Worm (Caenorhabditis elegans) whole organism, L4 larva: ENCODE results near the gene hlh-4.

Experiments used
- D1046.2 ChIP-seq: fragments of 200-800 bp; sonication (Bioruptor generic); IDR thresholded peaks from 2 replicates; pipeline ENCODE4 v1.3.6; 2022; ENCODE audit warnings: missing genetic modification characterization, missing compliant biosample characterization
- F10B5.3 ChIP-seq: sonication (generic microtip); optimal IDR thresholded peaks from 2 replicates; lab custom pipeline; 2016; ENCODE audit warnings: mild to moderate bottlenecking, missing genetic modification characterization, missing compliant biosample characterization
- Y105C5A.15 ChIP-seq: fragments of 200-800 bp; sonication (Bioruptor generic); IDR thresholded peaks from 2 replicates; pipeline ENCODE4 v1.3.6; 2022; ENCODE audit warnings: missing genetic modification characterization, missing compliant biosample characterization
- Y48G9A.11 ChIP-seq: fragments of 200-800 bp; sonication (Bioruptor generic); IDR thresholded peaks from 2 replicates; pipeline ENCODE4 v1.3.6; 2022; ENCODE audit warnings: missing genetic modification reagents, missing genetic modification characterization, missing compliant biosample characterization
- Y5F2A.4 ChIP-seq: fragments of 200-800 bp; sonication (Bioruptor generic); optimal IDR thresholded peaks from 2 replicates; lab custom pipeline; 2018; ENCODE audit warnings: mild to moderate bottlenecking, missing genetic modification characterization, missing compliant biosample characterization
- ZK546.5 ChIP-seq, 2 experiments: sonication (generic microtip); optimal IDR thresholded peaks; 2 replicates each; lab custom pipeline; 2017; ENCODE audit warnings: missing biosample characterization in 2 of 2, missing genetic modification characterization in 2 of 2
- aha-1 ChIP-seq: fragments of 150-350 bp; peaks from one replicate; lab custom pipeline; 2014; ENCODE audit warnings: missing biosample characterization, missing genetic modification characterization
- arid-1 ChIP-seq: fragments of 200-800 bp; sonication (Bioruptor generic); conservative IDR thresholded peaks from 2 replicates; pipeline ENCODE4 v1.3.6; 2022; ENCODE audit warnings: missing genetic modification reagents, missing genetic modification characterization, missing compliant biosample characterization
- attf-4 ChIP-seq: sonication (generic microtip); optimal IDR thresholded peaks from 3 replicates; lab custom pipeline; 2017; ENCODE audit warnings: missing biosample characterization, missing genetic modification characterization
- ceh-28 ChIP-seq: fragments of 150-350 bp; optimal IDR thresholded peaks from 2 replicates; lab custom pipeline; 2014; ENCODE audit warnings: missing biosample characterization, missing genetic modification reagents, missing genetic modification characterization
- ceh-32 ChIP-seq: sonication (generic microtip); optimal IDR thresholded peaks from 2 replicates; lab custom pipeline; 2016; ENCODE audit warnings: mild to moderate bottlenecking, missing genetic modification characterization, missing compliant biosample characterization; ENCODE audit not compliant: poor library complexity
- ceh-44 ChIP-seq: fragments of 200-800 bp; sonication (Bioruptor generic); IDR thresholded peaks from 2 replicates; pipeline ENCODE4 v1.3.6; 2022; ENCODE audit warnings: missing genetic modification reagents, missing genetic modification characterization, missing compliant biosample characterization
- ceh-62 ChIP-seq: sonication (generic microtip); optimal IDR thresholded peaks from 2 replicates; lab custom pipeline; 2017; ENCODE audit warnings: missing biosample characterization, missing genetic modification characterization
- cey-2 ChIP-seq: sonication (generic microtip); optimal IDR thresholded peaks from 3 replicates; lab custom pipeline; 2017; ENCODE audit warnings: missing genetic modification characterization, mild to moderate bottlenecking, missing compliant biosample characterization, antibody characterized with exemption, borderline replicate concordance; ENCODE audit not compliant: insufficient read depth
- daf-12 ChIP-seq: fragments of 150-350 bp; optimal IDR thresholded peaks from 2 replicates; lab custom pipeline; 2014; ENCODE audit warnings: missing biosample characterization, missing genetic modification reagents, missing genetic modification characterization
- daf-19 ChIP-seq: fragments of 200-800 bp; sonication (Bioruptor generic); conservative IDR thresholded peaks from 2 replicates; pipeline ENCODE4 v1.3.6; 2022; ENCODE audit warnings: missing genetic modification characterization, missing compliant biosample characterization
- dmd-8 ChIP-seq: fragments of 200-800 bp; sonication (Bioruptor generic); IDR thresholded peaks from 2 replicates; pipeline ENCODE4 v1.3.6; 2022; ENCODE audit warnings: missing genetic modification characterization, missing compliant biosample characterization
- dmd-9 ChIP-seq: fragments of 200-800 bp; sonication (Bioruptor generic); IDR thresholded peaks from 2 replicates; pipeline ENCODE4 v1.3.6; 2022; ENCODE audit warnings: missing genetic modification reagents, missing genetic modification characterization, missing compliant biosample characterization
- dpl-1 ChIP-seq: fragments of 150-350 bp; optimal IDR thresholded peaks from 2 replicates; lab custom pipeline; 2014; ENCODE audit warnings: missing biosample characterization, missing genetic modification reagents, missing genetic modification characterization
- dve-1 ChIP-seq: sonication (generic microtip); optimal IDR thresholded peaks from 2 replicates; lab custom pipeline; 2017; ENCODE audit warnings: antibody characterized with exemption, mild to moderate bottlenecking, missing genetic modification characterization, missing compliant biosample characterization; ENCODE audit not compliant: insufficient read depth
- egl-43 ChIP-seq: fragments of 200-800 bp; sonication (Bioruptor generic); IDR thresholded peaks from 2 replicates; pipeline ENCODE4 v1.3.6; 2022; ENCODE audit warnings: missing genetic modification reagents, missing genetic modification characterization, missing compliant biosample characterization
- fkh-10 ChIP-seq: fragments of 150-350 bp; optimal IDR thresholded peaks from 2 replicates; lab custom pipeline; 2014; ENCODE audit warnings: missing biosample characterization, missing genetic modification reagents, missing genetic modification characterization
- fos-1 ChIP-seq: fragments of 150-350 bp; optimal IDR thresholded peaks from 2 replicates; lab custom pipeline; 2014; ENCODE audit warnings: missing biosample characterization, missing genetic modification characterization
- gei-8 ChIP-seq: fragments of 200-800 bp; sonication (Bioruptor generic); optimal IDR thresholded peaks from 2 replicates; lab custom pipeline; 2018; ENCODE audit warnings: mild to moderate bottlenecking, missing genetic modification characterization, missing compliant biosample characterization
- hlh-30 ChIP-seq: sonication (generic microtip); optimal IDR thresholded peaks from 2 replicates; lab custom pipeline; 2017; ENCODE audit warnings: antibody characterized with exemption, mild to moderate bottlenecking, missing genetic modification characterization, missing compliant biosample characterization; ENCODE audit not compliant: insufficient read depth
- hmg-1.1 ChIP-seq: fragments of 200-800 bp; sonication (Bioruptor generic); IDR thresholded peaks from 2 replicates; pipeline ENCODE4 v1.3.6; 2022; ENCODE audit warnings: missing genetic modification reagents, missing genetic modification characterization, missing compliant biosample characterization
- lin-1 ChIP-seq: fragments of 200-800 bp; sonication (Bioruptor generic); IDR thresholded peaks from 2 replicates; pipeline ENCODE4 v1.3.6; 2022; ENCODE audit warnings: missing genetic modification reagents, missing genetic modification characterization, missing compliant biosample characterization
- lin-15B ChIP-seq: fragments of 150-350 bp; sonication (generic microtip); optimal IDR thresholded peaks from 3 replicates; lab custom pipeline; 2014; ENCODE audit warnings: missing biosample characterization, missing genetic modification characterization
- lin-29 ChIP-seq: fragments of 200-800 bp; sonication (Bioruptor generic); IDR thresholded peaks from 2 replicates; pipeline ENCODE4 v1.3.6; 2022; ENCODE audit warnings: missing genetic modification reagents, missing genetic modification characterization, missing compliant biosample characterization
- lin-39 ChIP-seq: fragments of 150-350 bp; optimal IDR thresholded peaks from 2 replicates; lab custom pipeline; 2014; ENCODE audit warnings: missing biosample characterization, missing genetic modification reagents, missing genetic modification characterization
- madf-5 ChIP-seq, 2 experiments: fragments of 200-800 bp; sonication (Bioruptor generic); IDR thresholded peaks; 2 replicates each; pipeline ENCODE4 v1.3.6; 2022; ENCODE audit warnings: missing compliant biosample characterization in 2 of 2, missing genetic modification characterization in 2 of 2
- madf-9 ChIP-seq: fragments of 200-800 bp; sonication (Bioruptor generic); conservative IDR thresholded peaks from 2 replicates; pipeline ENCODE4 v1.3.6; 2022; ENCODE audit warnings: missing genetic modification reagents, missing genetic modification characterization, missing compliant biosample characterization
- mdt-29 ChIP-seq: fragments of 200-800 bp; sonication (Bioruptor generic); IDR thresholded peaks from 2 replicates; pipeline ENCODE4 v1.3.6; 2022; ENCODE audit warnings: missing genetic modification reagents, missing genetic modification characterization, missing compliant biosample characterization
- mes-2 ChIP-seq: sonication (generic microtip); optimal IDR thresholded peaks from 2 replicates; lab custom pipeline; 2016; ENCODE audit warnings: missing genotype, mild to moderate bottlenecking, missing genetic modification characterization, missing compliant biosample characterization; ENCODE audit not compliant: poor library complexity, severe bottlenecking
- nhr-10 ChIP-seq: fragments of 150-350 bp; optimal IDR thresholded peaks from 2 replicates; lab custom pipeline; 2014; ENCODE audit warnings: missing biosample characterization, missing genetic modification characterization
- nhr-11 ChIP-seq: fragments of 150-350 bp; optimal IDR thresholded peaks from 2 replicates; lab custom pipeline; 2014; ENCODE audit warnings: missing biosample characterization, missing genetic modification characterization
- nhr-28 ChIP-seq: fragments of 150-350 bp; optimal IDR thresholded peaks from 2 replicates; lab custom pipeline; 2014; ENCODE audit warnings: missing biosample characterization, missing genetic modification characterization
- nhr-41 ChIP-seq: fragments of 200-800 bp; sonication (Bioruptor generic); IDR thresholded peaks from 2 replicates; pipeline ENCODE4 v1.3.6; 2022; ENCODE audit warnings: missing genetic modification reagents, missing genetic modification characterization, missing compliant biosample characterization
- nhr-42 ChIP-seq: fragments of 200-800 bp; sonication (Bioruptor generic); IDR thresholded peaks from 2 replicates; pipeline ENCODE4 v1.3.6; 2022; ENCODE audit warnings: missing genetic modification characterization, missing compliant biosample characterization
- nhr-48 ChIP-seq: sonication (generic microtip); optimal IDR thresholded peaks from 2 replicates; lab custom pipeline; 2016; ENCODE audit warnings: mild to moderate bottlenecking, missing genetic modification characterization, missing compliant biosample characterization
- set-16 ChIP-seq: fragments of 200-800 bp; sonication (Bioruptor generic); IDR thresholded peaks from 2 replicates; pipeline ENCODE4 v1.3.6; 2022; ENCODE audit warnings: missing genetic modification reagents, missing genetic modification characterization, missing compliant biosample characterization
- snpc-4 ChIP-seq: fragments of 150-350 bp; optimal IDR thresholded peaks from 2 replicates; lab custom pipeline; 2014; ENCODE audit warnings: missing biosample characterization, missing genetic modification characterization
- unc-130 ChIP-seq: sonication (generic microtip); optimal IDR thresholded peaks from 2 replicates; lab custom pipeline; 2016; ENCODE audit warnings: missing genetic modification reagents, missing genetic modification characterization, missing compliant biosample characterization
- unc-62 ChIP-seq, 3 experiments: fragments of 150-350 bp in 1 of 3; sonication (generic microtip); optimal IDR thresholded peaks in 2 of 3; peaks in 1 of 3; 1 replicate in 1 of 3; 2 replicates in 2 of 3; lab custom pipeline; 2014 to 2017; ENCODE audit warnings: missing biosample characterization in 3 of 3, missing genetic modification characterization in 3 of 3, missing genetic modification reagents in 3 of 3, missing genotype in 1 of 3
- vab-7 ChIP-seq: fragments of 200-800 bp; sonication (Bioruptor generic); IDR thresholded peaks from 2 replicates; pipeline ENCODE4 v1.3.6; 2022; ENCODE audit warnings: missing genetic modification reagents, missing genetic modification characterization, missing compliant biosample characterization
- zag-1 ChIP-seq: fragments of 150-350 bp; optimal IDR thresholded peaks from 2 replicates; lab custom pipeline; 2014; ENCODE audit warnings: missing biosample characterization, missing genetic modification characterization
- zip-11 ChIP-seq: fragments of 200-800 bp; sonication (Bioruptor generic); IDR thresholded peaks from 2 replicates; pipeline ENCODE4 v1.3.6; 2022; ENCODE audit warnings: missing genetic modification characterization, missing compliant biosample characterization
- zip-2 ChIP-seq: fragments of 150-350 bp; optimal IDR thresholded peaks from 2 replicates; lab custom pipeline; 2014; ENCODE audit warnings: missing biosample characterization, missing genetic modification characterization
- ztf-7 ChIP-seq: fragments of 150-350 bp; optimal IDR thresholded peaks from 2 replicates; lab custom pipeline; 2014; ENCODE audit warnings: missing biosample characterization, missing genetic modification characterization

hlh-4 gene

DNA sequence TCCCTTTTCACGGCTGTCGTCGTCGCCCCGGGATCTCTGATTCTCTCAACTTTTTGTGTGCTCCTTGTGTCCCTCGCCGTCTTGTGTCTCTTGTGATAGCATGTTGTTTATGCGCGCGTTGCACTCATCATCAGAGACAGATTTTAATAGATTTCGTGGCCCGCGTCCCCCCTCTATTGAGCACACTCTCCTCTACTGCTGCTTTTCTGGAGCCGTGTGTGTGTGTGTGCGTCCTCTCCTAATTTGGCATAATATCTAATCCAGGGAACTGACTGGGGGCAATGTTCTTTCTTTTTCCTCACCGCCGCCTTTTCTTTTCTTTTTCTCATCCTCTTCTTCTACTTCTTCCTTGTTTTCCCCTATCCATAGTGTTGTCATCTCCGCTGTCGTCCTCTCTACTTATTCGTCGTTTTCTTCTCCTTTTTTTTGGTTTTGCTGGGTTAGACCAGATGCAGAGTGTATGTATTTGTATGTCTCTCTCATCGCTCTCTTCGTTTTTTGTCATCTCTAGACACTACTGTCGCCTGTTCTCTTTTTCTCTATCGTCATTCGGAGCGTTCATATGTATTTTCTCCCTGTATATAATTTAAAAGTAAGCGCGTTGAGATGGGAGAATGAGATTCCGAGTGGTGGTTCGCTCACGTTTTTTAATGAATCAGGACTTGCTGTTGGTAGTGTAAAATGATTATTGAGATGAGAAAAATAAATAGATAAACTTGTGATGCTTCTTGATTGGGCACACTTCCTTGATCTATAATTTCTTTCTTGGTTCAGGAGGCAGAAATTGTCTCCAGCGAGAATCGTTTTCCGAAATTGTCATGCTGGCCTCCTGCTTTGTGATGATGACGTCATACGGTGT lies 34.9 kb downstream of the hlh-4 start (continued):
- TF ChIP-seq nhr-11 (peak; percentile 40), lin-1 (GFP tag; lab: Robert Waterston, UW) (no peak), madf-5 (GFP tag; IDR thresholded peaks at IDR 0.05; lab: Robert Waterston, UW) (no peak), madf-9 (GFP tag; lab: Robert Waterston, UW) (no peak), attf-4 (tag; lab: Kevin White, UChicago) (no peak), daf-19 (GFP tag; lab: Robert Waterston, UW) (no peak), nhr-28 (tag; lab: Kevin White, UChicago) (peak; percentile 54), dve-1 (tag; lab: Kevin White, UChicago) (peak; percentile 55), set-16 (GFP tag; lab: Robert Waterston, UW) (peak; percentile 26; the same call in 1 of the 2 replicates), aha-1 (tag; lab: Kevin White, UChicago) (peak; percentile 74), hlh-30 (tag; lab: Kevin White, UChicago) (peak; percentile 31), nhr-41 (GFP tag; lab: Robert Waterston, UW) (no peak), mes-2 (tag; lab: Kevin White, UChicago) (no peak), zip-11 (GFP tag; lab: Robert Waterston, UW) (no peak), dmd-8 (GFP tag; lab: Robert Waterston, UW) (no peak), Y105C5A.15 (GFP tag; lab: Robert Waterston, UW) (0 out of 2 replicates have a peak, but pooled peaks have one; percentile 5), fkh-10 (GFP tag; lab: Kevin White, UChicago) (peak; percentile 16), hmg-1.1 (GFP tag; lab: Robert Waterston, UW) (peak; percentile 41; the same call in 1 of the 2 replicates), mdt-29 (GFP tag; lab: Robert Waterston, UW) (no peak), nhr-10 (tag; lab: Kevin White, UChicago) (no peak), D1046.2 (GFP tag; lab: Robert Waterston, UW) (no peak), F10B5.3 (tag; lab: Kevin White, UChicago) (no peak), lin-15B (tag; lab: Kevin White, UChicago) (no peak), nhr-48 (tag; lab: Kevin White, UChicago) (no peak), zip-2 (tag; lab: Kevin White, UChicago) (no peak), snpc-4 (no peak), lin-39 (tag; lab: Kevin White, UChicago) (no peak), ztf-7 (tag; lab: Kevin White, UChicago) (no peak), Y5F2A.4 (GFP tag; lab: Kevin White, UChicago) (no peak), unc-130 (GFP tag; lab: Kevin White, UChicago) (no peak), zag-1 (tag; lab: Kevin White, UChicago) (no peak), daf-12 (tag; lab: Kevin White, UChicago) (no peak), ZK546.5 (tag; optimal IDR thresholded peaks at IDR 0.05; lab: Kevin White, UChicago) (no peak), cey-2 (no peak), ceh-44 (no peak), ceh-32 (tag; lab: Kevin White, UChicago) (no peak), dpl-1 (GFP tag; lab: Kevin White, UChicago) (no peak), fos-1 (tag; lab: Kevin White, UChicago) (no peak), dmd-9 (no peak), gei-8 (GFP tag; lab: Kevin White, UChicago) (no peak), lin-29 (no peak), vab-7 (GFP tag; lab: Robert Waterston, UW) (no peak), ceh-28 (tag; lab: Kevin White, UChicago) (no peak), unc-62 (GFP tag; optimal IDR thresholded peaks at IDR 0.05 in 1 of 2; lab: Kevin White, UChicago) (peak in 1 of 2 experiments; percentile 94), unc-62 (tag; optimal IDR thresholded peaks at IDR 0.05; lab: Kevin White, UChicago) (no peak), Y48G9A.11 (no peak), nhr-42 (no peak), egl-43 (GFP tag; lab: Robert Waterston, UW) (0 out of 2 replicates have a peak, but pooled peaks have one; percentile 14), ceh-62 (no peak), arid-1 (no peak)
